Worm (Caenorhabditis elegans) whole organism, L4 larva: Measurements from ENCODE around the gene sre-47.

Source experiments
- lin-1 ChIP-seq: fragments of 200-800 bp; sonication (Bioruptor generic); IDR thresholded peaks from 2 replicates; pipeline ENCODE4 v1.3.6; 2022; ENCODE audit warnings: missing genetic modification reagents, missing genetic modification characterization, missing compliant biosample characterization
- lin-15B ChIP-seq: fragments of 150-350 bp; sonication (generic microtip); optimal IDR thresholded peaks from 3 replicates; lab custom pipeline; 2014; ENCODE audit warnings: missing biosample characterization, missing genetic modification characterization
- nhr-76 ChIP-seq: fragments of 150-350 bp; optimal IDR thresholded peaks from 2 replicates; lab custom pipeline; 2014; ENCODE audit warnings: missing biosample characterization, missing genetic modification characterization
- nhr-77 ChIP-seq: fragments of 150-350 bp; optimal IDR thresholded peaks from 2 replicates; lab custom pipeline; 2014; ENCODE audit warnings: missing biosample characterization, missing genetic modification characterization
- skn-1 ChIP-seq: fragments of 150-350 bp; optimal IDR thresholded peaks from 2 replicates; lab custom pipeline; 2014; ENCODE audit warnings: missing biosample characterization, missing genetic modification characterization
- unc-39 ChIP-seq: sonication (generic microtip); optimal IDR thresholded peaks from 2 replicates; lab custom pipeline; 2017; ENCODE audit warnings: missing biosample characterization, missing genetic modification characterization
- ztf-7 ChIP-seq: fragments of 150-350 bp; optimal IDR thresholded peaks from 2 replicates; lab custom pipeline; 2014; ENCODE audit warnings: missing biosample characterization, missing genetic modification characterization

ce11 chrII:13938290-13938689 lies 46.2 kb downstream of the sre-47 start:
- TF ChIP-seq lin-15B (tag; lab: Kevin White, UChicago), result no peak
- no peak for TF ChIP-seq skn-1
- TF ChIP-seq unc-39 (tag; lab: Kevin White, UChicago), result no peak
- no peak for TF ChIP-seq lin-1 (GFP tag; lab: Robert Waterston, UW)
- no peak for TF ChIP-seq nhr-77
- no peak for TF ChIP-seq nhr-76 (tag; lab: Kevin White, UChicago)
- no peak for TF ChIP-seq ztf-7 (tag; lab: Kevin White, UChicago)
